Fruit fly (Drosophila melanogaster): ENCODE measurements around the gene CG17380.

Gene CG17380

DNA sequence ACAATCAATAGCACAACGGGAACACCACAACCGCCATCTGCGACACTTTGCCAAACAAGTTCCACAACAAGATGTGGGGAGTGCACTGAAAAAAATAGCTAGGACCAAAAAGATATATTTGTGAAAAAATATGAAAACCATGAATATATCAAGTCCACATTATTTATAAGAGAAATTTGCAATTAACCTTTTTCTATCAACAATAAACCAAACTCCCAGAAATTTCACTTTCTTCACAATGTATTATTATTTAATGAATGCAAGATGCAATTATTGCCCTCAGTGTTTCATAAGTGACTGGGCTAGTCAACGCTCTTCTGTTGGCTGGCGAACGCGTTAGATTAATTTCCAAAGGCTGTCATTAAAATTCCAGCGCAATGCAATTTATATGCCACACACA is 7.8 kb downstream of the CG17380 start:
- TF ChIP-seq CG8478 (optimal IDR thresholded peaks at IDR 0.05) (no peak), CTCF (optimal IDR thresholded peaks at IDR 0.05) (no peak)

DNA sequence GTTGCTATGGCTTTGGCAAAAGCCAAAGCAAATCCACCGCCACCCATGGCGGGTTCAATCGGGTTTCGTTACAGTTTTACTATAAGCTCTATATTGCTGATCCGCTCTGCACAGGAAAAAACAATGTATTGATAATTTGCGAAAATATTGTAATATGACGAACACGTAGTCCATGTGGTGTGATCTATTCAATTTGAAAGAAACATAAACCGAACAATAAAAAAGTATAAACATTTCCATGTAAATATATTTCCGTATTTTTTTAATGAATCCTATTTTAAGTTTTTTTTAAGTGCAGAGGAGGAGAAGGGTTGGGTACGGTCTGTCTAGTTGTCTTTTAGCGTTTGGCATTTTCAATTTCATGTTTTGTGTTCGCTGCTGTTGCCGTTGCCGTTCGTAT is 10.0 kb downstream of the CG17380 start:
- TF ChIP-seq CTCF (optimal IDR thresholded peaks at IDR 0.05) = no peak
- no peak for TF ChIP-seq CG8478 (optimal IDR thresholded peaks at IDR 0.05)

dm6 chr3R:23392235-23392634 is 11.3 kb downstream of the CG17380 start:
- no peak for TF ChIP-seq CTCF (optimal IDR thresholded peaks at IDR 0.05)
- TF ChIP-seq CG8478 (optimal IDR thresholded peaks at IDR 0.05) = no peak

DNA sequence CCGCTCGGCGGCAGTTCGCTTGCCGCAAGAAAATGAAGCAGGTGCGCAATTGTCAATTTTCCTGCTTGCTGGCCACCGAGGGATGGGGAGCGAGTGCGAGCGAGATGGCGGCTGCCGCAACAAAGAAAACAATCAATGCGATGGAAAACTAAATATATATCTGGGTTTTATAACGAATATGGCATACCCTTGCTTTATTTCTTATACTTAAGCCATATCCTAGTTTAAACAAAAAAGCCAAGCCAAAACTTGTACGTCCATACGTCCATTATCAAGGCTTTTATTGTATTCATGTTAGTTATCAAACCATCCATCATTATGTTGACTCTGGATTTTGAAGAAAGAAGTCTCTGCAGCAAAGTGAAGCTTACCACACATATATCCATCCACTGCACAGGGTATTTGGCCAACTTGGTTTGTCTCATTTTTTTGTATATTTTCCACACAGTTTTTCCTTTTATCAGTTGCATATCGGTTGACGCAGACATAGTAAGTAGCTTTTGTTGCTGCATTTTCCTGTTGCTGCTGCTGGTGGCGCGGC is 12.7 kb downstream of the CG17380 start:
- TF ChIP-seq CG8478 (optimal IDR thresholded peaks at IDR 0.05) (no peak), CTCF (optimal IDR thresholded peaks at IDR 0.05) (no peak)

dm6 chr3R:23388798-23389197 is 14.7 kb downstream of the CG17380 start, which contains the start of gene CG31515:
TSS of gene CG31515 (minus strand) at chr3R:23388898.
- TF ChIP-seq CTCF (optimal IDR thresholded peaks at IDR 0.05) (no peak), CG8478 (optimal IDR thresholded peaks at IDR 0.05) (no peak)

- TF ChIP-seq CG8478 (optimal IDR thresholded peaks at IDR 0.05) (no peak), CTCF (optimal IDR thresholded peaks at IDR 0.05) (no peak)
Measured at dm6 chr3R:23386907-23387306, 16.6 kb downstream of the CG17380 start.

dm6 chr3R:23386021-23386457 is 17.5 kb downstream of the CG17380 start:
- TF ChIP-seq CG8478 (optimal IDR thresholded peaks at IDR 0.05) (no peak), CTCF (optimal IDR thresholded peaks at IDR 0.05) (no peak)

- TF ChIP-seq CG8478 (optimal IDR thresholded peaks at IDR 0.05) = no peak
- TF ChIP-seq CTCF (optimal IDR thresholded peaks at IDR 0.05) = no peak
Measured at dm6 chr3R:23384591-23385260, 18.8 kb downstream of the CG17380 start, which contains the start of gene CG4393. TSS of gene CG4393 (minus strand) at chr3R:23384777.

DNA sequence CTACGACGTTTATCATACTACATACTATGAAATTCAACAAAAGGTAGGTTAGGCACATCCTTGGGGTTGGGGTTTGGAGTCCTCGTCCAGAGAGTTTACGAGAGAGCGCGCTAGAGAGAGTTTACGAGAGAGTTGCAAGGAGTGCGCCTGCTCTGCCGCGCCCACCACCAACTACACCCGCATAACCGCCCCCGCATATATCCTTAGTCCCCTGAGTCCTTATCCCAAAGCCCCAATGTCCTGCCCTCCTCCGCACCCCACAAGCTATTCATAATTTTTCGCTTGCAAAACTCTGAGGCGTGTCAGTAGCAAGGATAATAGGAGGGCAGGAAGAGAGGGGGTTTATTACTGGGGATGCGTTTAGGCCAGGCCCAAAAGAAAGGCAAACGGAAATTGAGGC is 19.8 kb downstream of the CG17380 start:
- TF ChIP-seq CG8478 (optimal IDR thresholded peaks at IDR 0.05) (no peak), CTCF (optimal IDR thresholded peaks at IDR 0.05) (no peak)

DNA sequence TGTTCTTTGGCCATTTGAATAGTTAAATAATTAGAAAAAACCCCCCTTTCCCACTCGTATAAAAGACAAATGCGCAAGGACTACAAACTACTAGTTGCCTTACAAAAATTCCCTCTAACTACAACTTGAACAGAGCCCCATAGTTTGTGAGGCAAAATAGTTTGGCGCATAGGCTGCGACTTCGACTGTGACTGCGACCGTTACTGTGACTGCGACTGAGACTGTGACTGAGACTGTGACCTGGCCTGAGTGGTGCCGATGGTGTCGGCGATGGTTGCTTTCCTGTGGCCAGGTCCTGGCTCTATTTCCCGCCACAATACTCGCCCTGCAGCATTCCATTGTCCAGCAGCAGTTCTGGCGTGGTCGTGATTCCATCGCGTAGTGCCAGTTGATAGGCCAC is 26.2 kb downstream of the CG17380 start:
- TF ChIP-seq CTCF (optimal IDR thresholded peaks at IDR 0.05) = no peak
- no peak for TF ChIP-seq CG8478 (optimal IDR thresholded peaks at IDR 0.05)

DNA sequence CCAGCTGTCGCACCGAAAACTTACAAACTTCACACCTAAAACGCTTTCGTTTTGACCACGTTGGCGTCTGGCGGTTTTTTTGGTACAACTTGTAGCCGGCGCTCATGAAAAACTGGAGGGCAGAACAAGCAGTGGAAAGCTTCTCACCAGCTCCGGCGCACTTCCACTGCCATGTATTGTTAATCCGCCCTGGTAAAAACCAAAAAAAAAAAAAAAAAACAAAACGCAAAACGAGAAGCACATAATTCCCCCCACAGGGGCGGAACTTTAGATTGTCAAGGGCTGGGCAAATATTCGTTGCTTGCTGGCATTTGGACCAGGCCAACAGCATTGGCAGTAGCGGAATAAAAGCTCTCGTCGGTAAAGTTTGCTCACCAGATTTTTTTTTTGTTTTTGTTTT is 29.2 kb downstream of the CG17380 start:
- no peak for TF ChIP-seq CTCF (optimal IDR thresholded peaks at IDR 0.05)
- TF ChIP-seq CG8478 (optimal IDR thresholded peaks at IDR 0.05) = no peak

dm6 chr3R:23373403-23373802 is 30.1 kb downstream of the CG17380 start, which contains the start of gene CG42828:
TSS of gene CG42828 (plus strand) at chr3R:23373703.
- TF ChIP-seq CTCF (optimal IDR thresholded peaks at IDR 0.05) (no peak), CG8478 (optimal IDR thresholded peaks at IDR 0.05) (no peak)

DNA sequence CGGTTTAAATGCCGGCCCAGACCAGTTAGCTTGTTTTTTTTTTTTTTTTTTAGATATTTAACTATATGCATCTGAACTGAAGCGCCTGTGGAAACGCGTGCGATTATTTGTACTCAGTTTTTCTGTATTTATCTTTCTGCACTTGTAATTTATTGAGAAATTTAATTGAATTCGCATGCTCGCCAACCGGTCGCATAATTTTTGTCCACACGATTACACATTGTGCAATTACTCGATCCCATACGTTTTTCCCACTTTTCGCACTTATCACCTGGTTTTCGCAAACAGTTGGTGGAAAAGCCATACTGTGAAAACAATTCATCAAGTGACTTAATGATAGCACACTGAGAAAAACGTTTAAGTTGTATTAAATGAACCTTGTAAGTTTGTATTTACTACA is 30.9 kb downstream of the CG17380 start, which contains the start of gene CG42827:
Gene CG42827, plus strand, starts transcription at position 301 of the 400 bp plus-strand sequence.
- TF ChIP-seq CG8478 (optimal IDR thresholded peaks at IDR 0.05) (no peak), CTCF (optimal IDR thresholded peaks at IDR 0.05) (no peak)

dm6 chr3R:23368235-23368634 is 35.3 kb downstream of the CG17380 start:
- TF ChIP-seq CG8478 (optimal IDR thresholded peaks at IDR 0.05) (no peak), CTCF (optimal IDR thresholded peaks at IDR 0.05) (no peak)

dm6 chr3R:23367540-23367939 is 36.0 kb downstream of the CG17380 start:
- TF ChIP-seq CTCF (optimal IDR thresholded peaks at IDR 0.05) = no peak
- no peak for TF ChIP-seq CG8478 (optimal IDR thresholded peaks at IDR 0.05)

dm6 chr3R:23365028-23365427 is 38.5 kb downstream of the CG17380 start:
- TF ChIP-seq CG8478 (optimal IDR thresholded peaks at IDR 0.05) = no peak
- TF ChIP-seq CTCF (optimal IDR thresholded peaks at IDR 0.05) = no peak
